Fruit fly (Drosophila melanogaster): ENCODE results near the gene Bdbt.
A peak's percentile ranks its signal among the peaks of the same experiment; 100 is the strongest.

The Bdbt gene

DNA sequence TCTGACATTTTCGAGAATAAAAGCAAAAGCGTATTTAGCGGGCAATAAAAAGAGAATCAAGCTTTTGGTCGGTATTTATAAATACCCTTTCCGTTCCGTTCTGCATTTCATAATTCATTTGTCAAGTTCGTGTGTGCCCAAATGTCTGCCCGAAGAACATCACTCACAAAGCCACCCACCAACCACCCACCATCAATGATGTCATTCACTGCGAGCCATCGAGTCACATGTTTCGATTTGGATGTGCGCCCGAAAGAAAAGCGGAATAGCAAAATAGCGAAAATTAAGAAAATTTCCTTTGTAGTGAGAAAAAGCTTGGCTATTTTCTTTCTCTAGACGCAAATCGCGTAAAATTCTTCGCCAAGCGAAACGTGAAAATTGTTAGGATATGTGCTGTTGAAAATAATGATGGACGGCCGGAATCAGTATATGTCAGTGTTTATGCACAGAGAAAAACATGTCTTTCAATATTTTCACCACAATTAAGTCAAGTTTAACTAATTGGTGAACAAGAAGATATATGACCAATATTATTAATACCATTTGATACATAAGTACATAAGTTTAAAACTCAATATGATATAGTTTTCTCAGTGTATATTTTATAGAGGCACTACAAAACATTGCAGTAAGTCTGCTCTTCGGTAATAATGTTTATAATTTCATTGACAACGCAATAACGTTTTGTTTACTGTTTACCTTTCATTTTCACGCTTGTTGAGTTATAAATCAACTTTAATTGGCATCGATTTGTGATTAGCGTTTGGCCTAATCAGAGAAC lies 32.6 kb upstream of the Bdbt start (continued):
- no peak for TF ChIP-seq NC2β (GFP tag; optimal IDR thresholded peaks at IDR 0.05)
- no peak for TF ChIP-seq Jarid2 (GFP tag; optimal IDR thresholded peaks at IDR 0.05)
- TF ChIP-seq ftz-f1 (GFP tag; optimal IDR thresholded peaks at IDR 0.05) = no peak
- TF ChIP-seq dysf (GFP tag; IDR thresholded peaks at IDR 0.05) = peak; percentile 60
- TF ChIP-seq repo (GFP tag; optimal IDR thresholded peaks at IDR 0.05) = no peak
- no peak for TF ChIP-seq gsb-n (tag; optimal IDR thresholded peaks at IDR 0.05)
- peak; percentile 2 for TF ChIP-seq CG13123 (GFP tag; optimal IDR thresholded peaks at IDR 0.05)
- TF ChIP-seq CG11696 (GFP tag; IDR thresholded peaks at IDR 0.05) = peak; percentile 54; the same call in 1 of the 2 replicates
- TF ChIP-seq CG11093 (GFP tag; IDR thresholded peaks at IDR 0.05) = no peak
- TF ChIP-seq fd3F (GFP tag; optimal IDR thresholded peaks at IDR 0.05) = peak; percentile 48
- TF ChIP-seq Atf3 (GFP tag; optimal IDR thresholded peaks at IDR 0.05) = no peak
- TF ChIP-seq sc (optimal IDR thresholded peaks at IDR 0.05) = no peak
- TF ChIP-seq sc (GFP tag; optimal IDR thresholded peaks at IDR 0.05) = no peak
- TF ChIP-seq dimm (GFP tag; IDR thresholded peaks at IDR 0.05) = no peak
- TF ChIP-seq CG7271 (tag; optimal IDR thresholded peaks at IDR 0.05) = no peak
- no peak for TF ChIP-seq lola (GFP tag; optimal IDR thresholded peaks at IDR 0.05)
- TF ChIP-seq D (optimal IDR thresholded peaks at IDR 0.05) = no peak
- no peak for TF ChIP-seq D (GFP tag; optimal IDR thresholded peaks at IDR 0.05)
- no peak for TF ChIP-seq Doc3 (GFP tag; IDR thresholded peaks at IDR 0.05; ENCODE audit: partially characterized antibody)
- no peak for TF ChIP-seq Dfd (GFP tag; optimal IDR thresholded peaks at IDR 0.05)
- peak; percentile 18 for TF ChIP-seq CG31365 (tag; optimal IDR thresholded peaks at IDR 0.05)
- no peak for TF ChIP-seq CG7745 (tag; optimal IDR thresholded peaks at IDR 0.05)
- TF ChIP-seq CG3163 (GFP tag; optimal IDR thresholded peaks at IDR 0.05) = no peak
- TF ChIP-seq trh (GFP tag; optimal IDR thresholded peaks at IDR 0.05) = no peak
- no peak for TF ChIP-seq CG8281 (tag; optimal IDR thresholded peaks at IDR 0.05)
- peak; percentile 7 for TF ChIP-seq Nf-YC (tag; optimal IDR thresholded peaks at IDR 0.05)
- no peak for TF ChIP-seq Tbp (GFP tag; optimal IDR thresholded peaks at IDR 0.05)
- TF ChIP-seq H15 (GFP tag; IDR thresholded peaks at IDR 0.05) = 0 out of 3 replicates have a peak, but pooled peaks have one; percentile 34
- no peak for TF ChIP-seq Lpt (GFP tag; optimal IDR thresholded peaks at IDR 0.05)
- peak; percentile 71 for TF ChIP-seq dmrt99B (tag; optimal IDR thresholded peaks at IDR 0.05)
- peak; percentile 37 for TF ChIP-seq az2 (GFP tag; optimal IDR thresholded peaks at IDR 0.05)
- no peak for TF ChIP-seq bowl (GFP tag; IDR thresholded peaks at IDR 0.05)
- peak; percentile 14 for TF ChIP-seq CG6854 (GFP tag; optimal IDR thresholded peaks at IDR 0.05)
- peak; percentile 35; the same call in 1 of the 2 replicates for TF ChIP-seq E2f2 (GFP tag; IDR thresholded peaks at IDR 0.05)
- peak; percentile 67; the same call in 1 of the 2 replicates for TF ChIP-seq CG3847 (GFP tag; IDR thresholded peaks at IDR 0.05)
- TF ChIP-seq Atf-2 (GFP tag; optimal IDR thresholded peaks at IDR 0.05) = no peak
- peak; percentile 37 for TF ChIP-seq Fer1 (GFP tag; optimal IDR thresholded peaks at IDR 0.05)
- TF ChIP-seq CG11504 (tag; optimal IDR thresholded peaks at IDR 0.05) = peak; percentile 65
- TF ChIP-seq BtbVII (GFP tag; optimal IDR thresholded peaks at IDR 0.05) = peak; percentile 56
- no peak for TF ChIP-seq Usf (GFP tag; optimal IDR thresholded peaks at IDR 0.05)
- no peak for TF ChIP-seq tna (GFP tag; IDR thresholded peaks at IDR 0.05; ENCODE audit: partially characterized antibody)
- peak; percentile 8 for TF ChIP-seq CG2116 (GFP tag; optimal IDR thresholded peaks at IDR 0.05)
- TF ChIP-seq CG8388 (GFP tag; optimal IDR thresholded peaks at IDR 0.05) = peak; percentile 45
- TF ChIP-seq amos (GFP tag; IDR thresholded peaks at IDR 0.05; ENCODE audit: partially characterized antibody) = no peak
- TF ChIP-seq gcm (GFP tag; optimal IDR thresholded peaks at IDR 0.05) = peak; percentile 26
- TF ChIP-seq CG7786 (GFP tag; optimal IDR thresholded peaks at IDR 0.05) = peak; percentile 32
- no peak for TF ChIP-seq Vsx1 (GFP tag; optimal IDR thresholded peaks at IDR 0.05)
- TF ChIP-seq wek (GFP tag; optimal IDR thresholded peaks at IDR 0.05) = no peak
- no peak for TF ChIP-seq pzg (GFP tag; optimal IDR thresholded peaks at IDR 0.05)
- no peak for TF ChIP-seq sna (GFP tag; IDR thresholded peaks at IDR 0.05; ENCODE audit: partially characterized antibody)
